Fruit fly (Drosophila melanogaster): ENCODE data around the gene GstD5.

DNA sequence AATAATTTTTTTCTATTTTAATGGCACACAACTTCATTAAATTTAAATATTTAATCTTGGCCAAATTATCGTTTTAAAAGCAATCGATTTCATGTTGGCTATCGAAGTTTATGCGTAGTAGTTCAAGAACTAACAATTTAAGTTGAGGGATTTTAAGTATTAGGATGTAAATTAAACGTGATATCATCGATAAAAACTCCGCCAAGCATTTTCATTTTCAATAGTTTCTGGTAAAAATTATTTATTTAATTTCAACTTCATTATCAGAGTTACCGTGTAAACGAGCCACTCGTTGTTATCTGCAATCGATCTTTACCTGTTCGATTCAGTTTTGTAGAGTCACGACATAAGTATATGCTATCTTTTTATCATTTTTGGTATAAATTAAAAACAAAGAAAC, 27.4 kb downstream of the GstD5 start:
- peak; percentile 95 for TF ChIP-seq OdsH (GFP tag; optimal IDR thresholded peaks at IDR 0.05)
- TF ChIP-seq Dif (GFP tag; optimal IDR thresholded peaks at IDR 0.05; ENCODE audit: partially characterized antibody), result no peak
- no peak for TF ChIP-seq Myc (optimal IDR thresholded peaks at IDR 0.05)
- peak; percentile 99 for TF ChIP-seq h (GFP tag; optimal IDR thresholded peaks at IDR 0.05)
- TF ChIP-seq brk (GFP tag; optimal IDR thresholded peaks at IDR 0.05), result peak; percentile 95
- no peak for TF ChIP-seq Dfd (GFP tag; optimal IDR thresholded peaks at IDR 0.05)
- TF ChIP-seq psq (GFP tag; optimal IDR thresholded peaks at IDR 0.05), result peak; percentile 84
- peak; percentile 86 for TF ChIP-seq woc (GFP tag; optimal IDR thresholded peaks at IDR 0.05)
- no peak for TF ChIP-seq N (GFP tag; optimal IDR thresholded peaks at IDR 0.05)
- TF ChIP-seq CG32264 (GFP tag; optimal IDR thresholded peaks at IDR 0.05), result peak; percentile 94

All from whole organism, wandering third instar larva.